Fruit fly (Drosophila melanogaster): ENCODE data around the gene Obp22a.

The Obp22a gene

dm6 chr2L:1986343-1987280, 5.3 kb downstream of the Obp22a start (continued):
- TF ChIP-seq bcd (GFP tag; optimal IDR thresholded peaks at IDR 0.05) (peak; percentile 59), Sry-δ (GFP tag; optimal IDR thresholded peaks at IDR 0.05) (no peak), Neu2 (GFP tag; optimal IDR thresholded peaks at IDR 0.05; ENCODE audit: borderline replicate concordance) (no peak), Dip2 (GFP tag; IDR thresholded peaks at IDR 0.05) (no peak), Nf-YB (GFP tag; optimal IDR thresholded peaks at IDR 0.05) (no peak), CG9609 (GFP tag; optimal IDR thresholded peaks at IDR 0.05) (peak; percentile 58), CG8478 (optimal IDR thresholded peaks at IDR 0.05) (no peak), gcm2 (GFP tag; optimal IDR thresholded peaks at IDR 0.05) (peak; percentile 21), Antp (GFP tag; optimal IDR thresholded peaks at IDR 0.05) (peak; percentile 61), CG4707 (GFP tag; optimal IDR thresholded peaks at IDR 0.05) (no peak), Doc3 (GFP tag; IDR thresholded peaks at IDR 0.05; ENCODE audit: partially characterized antibody) (no peak), fd3F (GFP tag; optimal IDR thresholded peaks at IDR 0.05) (peak; percentile 31), Xrp1 (GFP tag; IDR thresholded peaks at IDR 0.05) (peak; percentile 49; the same call in 1 of the 2 replicates), CG10321 (GFP tag; IDR thresholded peaks at IDR 0.05) (no peak), exex (tag; optimal IDR thresholded peaks at IDR 0.05) (peak; percentile 99), gcm (GFP tag; optimal IDR thresholded peaks at IDR 0.05) (no peak), CG16815 (GFP tag; optimal IDR thresholded peaks at IDR 0.05) (peak; percentile 4), CG6813 (GFP tag; optimal IDR thresholded peaks at IDR 0.05) (peak; percentile 31), dmrt11E (tag; optimal IDR thresholded peaks at IDR 0.05) (no peak), CG32532 (GFP tag; IDR thresholded peaks at IDR 0.05) (peak; percentile 82), Hand (GFP tag; optimal IDR thresholded peaks at IDR 0.05) (peak; percentile 42), CG8089 (GFP tag; optimal IDR thresholded peaks at IDR 0.05) (no peak), esg (GFP tag; conservative IDR thresholded peaks at IDR 0.05) (peak; percentile 50), al (GFP tag; IDR thresholded peaks at IDR 0.05) (peak; percentile 51; the same call in 1 of the 2 replicates), ato (GFP tag; IDR thresholded peaks at IDR 0.05; ENCODE audit: partially characterized antibody) (no peak), Dfd (GFP tag; optimal IDR thresholded peaks at IDR 0.05) (no peak), fu2 (GFP tag; optimal IDR thresholded peaks at IDR 0.05) (peak; percentile 32), Dref (GFP tag; IDR thresholded peaks at IDR 0.05) (no peak), Sry-β (GFP tag; optimal IDR thresholded peaks at IDR 0.05) (no peak), ind (GFP tag; optimal IDR thresholded peaks at IDR 0.05) (peak; percentile 51), sqz (GFP tag; optimal IDR thresholded peaks at IDR 0.05) (no peak), CG10267 (tag; optimal IDR thresholded peaks at IDR 0.05) (peak; percentile 4), CG34376 (GFP tag; optimal IDR thresholded peaks at IDR 0.05) (peak; percentile 99), B-H2 (GFP tag; optimal IDR thresholded peaks at IDR 0.05) (peak; percentile 33), Nf-YC (tag; optimal IDR thresholded peaks at IDR 0.05) (peak; percentile 27), Awh (GFP tag; IDR thresholded peaks at IDR 0.05) (no peak), maf-S (GFP tag; optimal IDR thresholded peaks at IDR 0.05) (peak; percentile 21), CG13894 (tag; optimal IDR thresholded peaks at IDR 0.05) (peak; percentile 4), Kr (GFP tag; optimal IDR thresholded peaks at IDR 0.05) (no peak), CG14441 (GFP tag; IDR thresholded peaks at IDR 0.05) (peak; percentile 65), Hr78 (GFP tag; optimal IDR thresholded peaks at IDR 0.05) (peak in 1 of 2 experiments; percentile 94), bsh (GFP tag; optimal IDR thresholded peaks at IDR 0.05) (peak in 1 of 2 experiments; percentile 19), BtbVII (GFP tag; optimal IDR thresholded peaks at IDR 0.05) (peak; percentile 37), CG7372 (GFP tag; IDR thresholded peaks at IDR 0.05) (no peak), CG12104 (GFP tag; optimal IDR thresholded peaks at IDR 0.05) (no peak), CG2712 (tag; optimal IDR thresholded peaks at IDR 0.05) (peak; percentile 18), CG11504 (tag; optimal IDR thresholded peaks at IDR 0.05) (peak; percentile 72), Lpt (GFP tag; optimal IDR thresholded peaks at IDR 0.05) (no peak)

All from whole organism, embryonic.